Worm (Caenorhabditis elegans): ENCODE results near the gene cest-1.1.

ce11 chrV:14179947-14180346, 13.4 kb upstream of the cest-1.1 start, which contains the start of gene ZC376.8:
- TF ChIP-seq F13H6.1 (tag; optimal IDR thresholded peaks at IDR 0.05) (no peak), alr-1 (tag; optimal IDR thresholded peaks at IDR 0.05) (no peak), snpc-4 (tag; optimal IDR thresholded peaks at IDR 0.05) (no peak), nhr-6 (tag; optimal IDR thresholded peaks at IDR 0.05) (no peak), skn-1 (tag; optimal IDR thresholded peaks at IDR 0.05) (no peak), lin-39 (tag; optimal IDR thresholded peaks at IDR 0.05) (no peak), ztf-4 (tag; optimal IDR thresholded peaks at IDR 0.05) (no peak), gmeb-1 (tag; optimal IDR thresholded peaks at IDR 0.05) (no peak), lsy-2 (tag; optimal IDR thresholded peaks at IDR 0.05) (no peak)

Measured in whole organism, L2 larva.